Worm (Caenorhabditis elegans) whole organism, early embryonic: ENCODE results near the gene srw-62.

Experiments
- B0310.2 ChIP-seq: sonication (generic microtip); optimal IDR thresholded peaks from 2 replicates; lab custom pipeline; 2016; ENCODE audit warnings: mild to moderate bottlenecking, missing genetic modification characterization, missing compliant biosample characterization
- F13C5.2 ChIP-seq: sonication (generic microtip); optimal IDR thresholded peaks from 2 replicates; lab custom pipeline; 2017; ENCODE audit warnings: mild to moderate bottlenecking, missing genetic modification characterization, inconsistent platforms, missing compliant biosample characterization
- aly-1 ChIP-seq: sonication (generic microtip); optimal IDR thresholded peaks from 2 replicates; lab custom pipeline; 2016; ENCODE audit warnings: missing genetic modification characterization, missing compliant biosample characterization
- ama-1 ChIP-seq: fragments of 150-350 bp; optimal IDR thresholded peaks from 2 replicates; lab custom pipeline; 2014
- ceh-13 ChIP-seq: fragments of 200-800 bp; sonication (Bioruptor generic); optimal IDR thresholded peaks from 2 replicates; lab custom pipeline; 2018; ENCODE audit warnings: mild to moderate bottlenecking, missing genetic modification characterization, missing compliant biosample characterization
- ceh-36 ChIP-seq: sonication (generic microtip); optimal IDR thresholded peaks from 2 replicates; lab custom pipeline; 2016; ENCODE audit warnings: missing genetic modification characterization, inconsistent platforms, missing compliant biosample characterization
- ets-7 ChIP-seq: sonication (generic microtip); optimal IDR thresholded peaks from 2 replicates; lab custom pipeline; 2016; ENCODE audit warnings: missing genotype, missing genetic modification characterization, missing compliant biosample characterization
- flt-1 ChIP-seq: fragments of 200-800 bp; sonication (Bioruptor generic); IDR thresholded peaks from 2 replicates; pipeline ENCODE4 v1.3.6; 2022; ENCODE audit warnings: missing genetic modification characterization, missing compliant biosample characterization
- hmbx-1 ChIP-seq: sonication (generic microtip); optimal IDR thresholded peaks from 2 replicates; lab custom pipeline; 2016; ENCODE audit warnings: mild to moderate bottlenecking, missing genetic modification characterization, missing compliant biosample characterization
- hmg-4 ChIP-seq: fragments of 200-800 bp; sonication (Bioruptor generic); optimal IDR thresholded peaks from 2 replicates; lab custom pipeline; 2018; ENCODE audit warnings: mild to moderate bottlenecking, missing genetic modification characterization, missing compliant biosample characterization
- hnd-1 ChIP-seq: sonication (generic microtip); optimal IDR thresholded peaks from 2 replicates; lab custom pipeline; 2016; ENCODE audit warnings: missing genetic modification characterization, missing compliant biosample characterization
- pes-1 ChIP-seq: fragments of 200-800 bp; sonication (Bioruptor generic); IDR thresholded peaks from 2 replicates; pipeline ENCODE4 v1.3.6; 2022; ENCODE audit warnings: missing genetic modification reagents, missing genetic modification characterization, missing compliant biosample characterization
- scrt-1 ChIP-seq: fragments of 200-800 bp; sonication (Bioruptor generic); IDR thresholded peaks from 2 replicates; pipeline ENCODE4 v1.3.6; 2022; ENCODE audit warnings: missing genetic modification characterization, missing compliant biosample characterization
- sea-1 ChIP-seq: fragments of 200-800 bp; sonication (Bioruptor generic); conservative IDR thresholded peaks from 2 replicates; pipeline ENCODE4 v1.3.6; 2022; ENCODE audit warnings: missing genetic modification characterization, missing compliant biosample characterization
- tbx-11 ChIP-seq: fragments of 200-800 bp; sonication (Bioruptor generic); IDR thresholded peaks from 2 replicates; pipeline ENCODE4 v1.3.6; 2022; ENCODE audit warnings: missing genetic modification characterization, missing compliant biosample characterization
- tbx-37 ChIP-seq: fragments of 200-800 bp; sonication (Bioruptor generic); conservative IDR thresholded peaks from 2 replicates; pipeline ENCODE4 v1.3.6; 2022; ENCODE audit warnings: missing genetic modification reagents, missing genetic modification characterization, missing compliant biosample characterization
- tra-4 ChIP-seq: sonication (generic microtip); optimal IDR thresholded peaks from 2 replicates; lab custom pipeline; 2017; ENCODE audit warnings: missing genetic modification characterization, missing compliant biosample characterization

The srw-62 gene

ce11 chrII:7790324-7790898 is 34.8 kb upstream of the srw-62 start, which contains the start of gene srlf-1:
TSS of gene srlf-1 (plus strand) at chrII:7790591.
- TF ChIP-seq tra-4 (no peak), ceh-36 (tag; lab: Kevin White, UChicago) (no peak), F13C5.2 (no peak), ama-1 (peak; percentile 68)

ce11 chrII:7791408-7792050 is 33.7 kb upstream of the srw-62 start:
- no peak for TF ChIP-seq flt-1 (GFP tag; lab: Robert Waterston, UW)
- TF ChIP-seq ceh-36 (tag; lab: Kevin White, UChicago): no peak
- TF ChIP-seq pes-1 (GFP tag; lab: Robert Waterston, UW): no peak
- TF ChIP-seq ama-1: no peak
- no peak for TF ChIP-seq tbx-37 (GFP tag; lab: Robert Waterston, UW)
- no peak for TF ChIP-seq hnd-1
- TF ChIP-seq sea-1: no peak
- no peak for TF ChIP-seq hmg-4
- no peak for TF ChIP-seq B0310.2
- TF ChIP-seq tbx-11: no peak
- no peak for TF ChIP-seq ceh-13 (GFP tag; lab: Kevin White, UChicago)
- TF ChIP-seq aly-1 (tag; lab: Kevin White, UChicago): no peak
- TF ChIP-seq F13C5.2: no peak
- no peak for TF ChIP-seq hmbx-1 (tag; lab: Kevin White, UChicago)
- no peak for TF ChIP-seq tra-4
- no peak for TF ChIP-seq ets-7 (tag; lab: Kevin White, UChicago)
- TF ChIP-seq scrt-1 (GFP tag; lab: Robert Waterston, UW): no peak

ce11 chrII:7792514-7792913 is 32.7 kb upstream of the srw-62 start:
- TF ChIP-seq pes-1 (GFP tag; lab: Robert Waterston, UW): no peak
- TF ChIP-seq scrt-1 (GFP tag; lab: Robert Waterston, UW): no peak

ce11 chrII:7794222-7794621 is 31.0 kb upstream of the srw-62 start, which contains the start of gene glr-4:
TSS of gene glr-4 (minus strand) at chrII:7794322.
- TF ChIP-seq pes-1 (GFP tag; lab: Robert Waterston, UW) (no peak), hmg-4 (no peak), scrt-1 (GFP tag; lab: Robert Waterston, UW) (no peak), ceh-13 (GFP tag; lab: Kevin White, UChicago) (no peak), hnd-1 (no peak), tbx-11 (no peak), F13C5.2 (no peak), sea-1 (no peak), ama-1 (no peak), flt-1 (GFP tag; lab: Robert Waterston, UW) (no peak)

ce11 chrII:7795299-7795698 is 29.9 kb upstream of the srw-62 start:
- no peak for TF ChIP-seq scrt-1 (GFP tag; lab: Robert Waterston, UW)
- no peak for TF ChIP-seq tbx-37 (GFP tag; lab: Robert Waterston, UW)
- no peak for TF ChIP-seq ceh-13 (GFP tag; lab: Kevin White, UChicago)
- no peak for TF ChIP-seq hnd-1
- no peak for TF ChIP-seq pes-1 (GFP tag; lab: Robert Waterston, UW)
- TF ChIP-seq tbx-11: no peak
- TF ChIP-seq tra-4: no peak
- TF ChIP-seq F13C5.2: no peak
- TF ChIP-seq hmg-4: no peak
- TF ChIP-seq ceh-36 (tag; lab: Kevin White, UChicago): no peak
- no peak for TF ChIP-seq ets-7 (tag; lab: Kevin White, UChicago)
- TF ChIP-seq ama-1: no peak
- no peak for TF ChIP-seq flt-1 (GFP tag; lab: Robert Waterston, UW)
- no peak for TF ChIP-seq hmbx-1 (tag; lab: Kevin White, UChicago)
- no peak for TF ChIP-seq sea-1
- TF ChIP-seq aly-1 (tag; lab: Kevin White, UChicago): no peak
- no peak for TF ChIP-seq B0310.2

ce11 chrII:7801255-7801654 is 24.0 kb upstream of the srw-62 start:
- TF ChIP-seq ama-1 (no peak), sea-1 (no peak), ceh-13 (GFP tag; lab: Kevin White, UChicago) (no peak), ceh-36 (tag; lab: Kevin White, UChicago) (no peak), ets-7 (tag; lab: Kevin White, UChicago) (no peak), hnd-1 (no peak), hmg-4 (no peak)

ce11 chrII:7801899-7802298 is 23.3 kb upstream of the srw-62 start:
- TF ChIP-seq tbx-11 (no peak), ceh-36 (tag; lab: Kevin White, UChicago) (no peak), tbx-37 (GFP tag; lab: Robert Waterston, UW) (no peak), ets-7 (tag; lab: Kevin White, UChicago) (no peak), aly-1 (tag; lab: Kevin White, UChicago) (no peak), ama-1 (no peak), B0310.2 (no peak)

ce11 chrII:7803174-7803573 is 22.0 kb upstream of the srw-62 start:
- TF ChIP-seq ama-1: no peak
- no peak for TF ChIP-seq flt-1 (GFP tag; lab: Robert Waterston, UW)
- no peak for TF ChIP-seq ets-7 (tag; lab: Kevin White, UChicago)
- TF ChIP-seq aly-1 (tag; lab: Kevin White, UChicago): no peak
- TF ChIP-seq B0310.2: no peak
- TF ChIP-seq scrt-1 (GFP tag; lab: Robert Waterston, UW): no peak
- no peak for TF ChIP-seq tbx-11
- TF ChIP-seq ceh-13 (GFP tag; lab: Kevin White, UChicago): no peak
- no peak for TF ChIP-seq hmbx-1 (tag; lab: Kevin White, UChicago)
- no peak for TF ChIP-seq ceh-36 (tag; lab: Kevin White, UChicago)
- no peak for TF ChIP-seq F13C5.2
